Fruit fly (Drosophila melanogaster) whole organism, wandering third instar larva: ENCODE results near the gene na.

Experiments used
- Abd-B ChIP-seq: fragments of >200 bp; optimal IDR thresholded peaks from 2 replicates; lab custom pipeline; 2017; ENCODE audit warnings: missing biosample characterization, missing genetic modification characterization
- CG32264 ChIP-seq: fragments of 200-800 bp; sonication (Bioruptor generic); optimal IDR thresholded peaks from 2 replicates; lab custom pipeline; 2016; ENCODE audit warnings: missing biosample characterization, missing genetic modification characterization
- CG9705 ChIP-seq: fragments of 200-800 bp; sonication (Bioruptor generic); optimal IDR thresholded peaks from 2 replicates; lab custom pipeline; 2018; ENCODE audit warnings: missing biosample characterization, mild to moderate bottlenecking, missing genetic modification characterization
- CrebA ChIP-seq: fragments of 200-800 bp; sonication (Bioruptor generic); optimal IDR thresholded peaks from 2 replicates; lab custom pipeline; 2016; ENCODE audit warnings: missing biosample characterization, mild to moderate bottlenecking, missing genetic modification characterization, borderline replicate concordance
- Dif ChIP-seq: fragments of 200-275, 200-300 bp; sonication (Bioruptor generic); optimal IDR thresholded peaks from 2 replicates; lab custom pipeline; 2018; ENCODE audit warnings: missing biosample characterization, missing genetic modification characterization; ENCODE audit not compliant: partially characterized antibody
- GATAd ChIP-seq: sonication (Bioruptor generic); optimal IDR thresholded peaks from 2 replicates; lab custom pipeline; 2016; ENCODE audit warnings: missing biosample characterization, missing genetic modification characterization
- HLH106 ChIP-seq: fragments of 200-800 bp; optimal IDR thresholded peaks from 3 replicates; lab custom pipeline; 2019; ENCODE audit warnings: missing biosample characterization, mild to moderate bottlenecking, missing genetic modification characterization, moderate library complexity
- Hnf4 ChIP-seq: fragments of 200-800 bp; sonication (Bioruptor generic); optimal IDR thresholded peaks from 2 replicates; lab custom pipeline; 2016; ENCODE audit warnings: missing biosample characterization, mild to moderate bottlenecking, missing genetic modification characterization
- Hr78 ChIP-seq: fragments of >200 bp; optimal IDR thresholded peaks from 2 replicates; lab custom pipeline; 2017; ENCODE audit warnings: missing biosample characterization, missing genetic modification characterization
- Hr83 ChIP-seq: fragments of 200-300 bp; sonication (Bioruptor generic); optimal IDR thresholded peaks from 2 replicates; lab custom pipeline; 2016; ENCODE audit warnings: missing biosample characterization, mild to moderate bottlenecking, missing genetic modification characterization, moderate library complexity; ENCODE audit not compliant: poor library complexity, severe bottlenecking
- Jra ChIP-seq: sonication (Bioruptor generic); optimal IDR thresholded peaks from 2 replicates; lab custom pipeline; 2016; ENCODE audit warnings: missing biosample characterization, missing genetic modification characterization
- Mio ChIP-seq: sonication (Bioruptor generic); optimal IDR thresholded peaks from 2 replicates; lab custom pipeline; 2016; ENCODE audit warnings: missing biosample characterization, missing genetic modification characterization
- Myc ChIP-seq: fragments of >200 bp; optimal IDR thresholded peaks from 2 replicates; lab custom pipeline; 2017
- OdsH ChIP-seq: fragments of 200-800 bp; sonication (Bioruptor generic); optimal IDR thresholded peaks from 2 replicates; lab custom pipeline; 2016; ENCODE audit warnings: missing biosample characterization, mild to moderate bottlenecking, missing genetic modification characterization
- Rel ChIP-seq, 2 experiments: fragments of 200-800 bp; sonication (Bioruptor generic) in 1 of 2; optimal IDR thresholded peaks; 2 replicates in 1 of 2; 3 replicates in 1 of 2; lab custom pipeline; 2016 to 2019; ENCODE audit warnings: mild to moderate bottlenecking in 2 of 2, missing biosample characterization in 2 of 2, missing genetic modification characterization in 2 of 2, moderate library complexity in 1 of 2
- Sp1 ChIP-seq: fragments of 200-800 bp; sonication (Bioruptor generic); optimal IDR thresholded peaks from 3 replicates; lab custom pipeline; 2019; ENCODE audit warnings: missing biosample characterization, mild to moderate bottlenecking, missing genetic modification characterization, moderate library complexity
- Vsx2 ChIP-seq: fragments of 200-300, 225-300 bp; sonication (Bioruptor generic); optimal IDR thresholded peaks from 2 replicates; lab custom pipeline; 2018; ENCODE audit warnings: missing biosample characterization, missing genetic modification characterization; ENCODE audit not compliant: partially characterized antibody
- br ChIP-seq: fragments of 200-800 bp; sonication (Bioruptor generic); optimal IDR thresholded peaks from 2 replicates; lab custom pipeline; 2016; ENCODE audit warnings: missing biosample characterization, missing genetic modification characterization
- brk ChIP-seq: fragments of 200-800 bp; sonication (Bioruptor generic); optimal IDR thresholded peaks from 2 replicates; lab custom pipeline; 2016; ENCODE audit warnings: missing biosample characterization, mild to moderate bottlenecking, missing genetic modification characterization
- dl ChIP-seq, 2 experiments: fragments of 175-275, 200-275 bp in 1 of 2; fragments of 200-275 bp in 1 of 2; sonication (Bioruptor generic); optimal IDR thresholded peaks; lab custom pipeline; 2018; ENCODE audit warnings: mild to moderate bottlenecking in 2 of 2, missing biosample characterization in 2 of 2, missing genetic modification characterization in 2 of 2, moderate library complexity in 2 of 2; ENCODE audit not compliant: partially characterized antibody in 2 of 2, insufficient read depth in 1 of 2
- dmrt93B ChIP-seq: fragments of 200-800 bp; sonication (Bioruptor generic); optimal IDR thresholded peaks from 2 replicates; lab custom pipeline; 2018; ENCODE audit warnings: missing biosample characterization, mild to moderate bottlenecking, missing genetic modification characterization
- dsf ChIP-seq: sonication (Bioruptor generic); optimal IDR thresholded peaks from 2 replicates; lab custom pipeline; 2016; ENCODE audit warnings: missing biosample characterization, missing genetic modification characterization, borderline replicate concordance
- foxo ChIP-seq, 2 experiments: fragments of 200-800 bp; sonication (Bioruptor generic); optimal IDR thresholded peaks; 2 replicates in 1 of 2; 3 replicates in 1 of 2; lab custom pipeline; 2016 to 2017; ENCODE audit warnings: missing biosample characterization in 2 of 2, missing genetic modification characterization in 2 of 2
- fru ChIP-seq: fragments of 200-800 bp; sonication (Bioruptor generic); optimal IDR thresholded peaks from 3 replicates; lab custom pipeline; 2016; ENCODE audit warnings: missing biosample characterization, mild to moderate bottlenecking, missing genetic modification characterization
- h ChIP-seq: fragments of 200-800 bp; sonication (Bioruptor generic); optimal IDR thresholded peaks from 3 replicates; lab custom pipeline; 2016; ENCODE audit warnings: missing biosample characterization, mild to moderate bottlenecking, missing genetic modification characterization
- jim ChIP-seq: fragments of 175-275, 200-325 bp; sonication (Bioruptor generic); optimal IDR thresholded peaks from 2 replicates; lab custom pipeline; 2016; ENCODE audit warnings: missing biosample characterization, mild to moderate bottlenecking, missing genetic modification characterization
- lola ChIP-seq: fragments of >200 bp; optimal IDR thresholded peaks from 2 replicates; lab custom pipeline; 2017; ENCODE audit warnings: missing biosample characterization, missing genetic modification characterization
- pan ChIP-seq: fragments of >200 bp; optimal IDR thresholded peaks from 2 replicates; lab custom pipeline; 2017
- psq ChIP-seq: fragments of 200-800 bp; sonication (Bioruptor generic); optimal IDR thresholded peaks from 3 replicates; lab custom pipeline; 2017; ENCODE audit warnings: missing biosample characterization, mild to moderate bottlenecking, missing genetic modification characterization, moderate library complexity
- rgr ChIP-seq: fragments of 200-800 bp; sonication (Bioruptor generic); optimal IDR thresholded peaks from 3 replicates; lab custom pipeline; 2016; ENCODE audit warnings: missing biosample characterization, mild to moderate bottlenecking, missing genetic modification characterization
- sage ChIP-seq: fragments of 200-800 bp; sonication (Bioruptor generic); optimal IDR thresholded peaks from 2 replicates; lab custom pipeline; 2016; ENCODE audit warnings: missing biosample characterization, mild to moderate bottlenecking, missing genetic modification characterization
- sv ChIP-seq: fragments of 200-800 bp; sonication (Bioruptor generic); optimal IDR thresholded peaks from 3 replicates; lab custom pipeline; 2016; ENCODE audit warnings: missing biosample characterization, missing genetic modification characterization
- tai ChIP-seq: sonication (Bioruptor generic); optimal IDR thresholded peaks from 2 replicates; lab custom pipeline; 2016; ENCODE audit warnings: missing biosample characterization, missing genetic modification characterization
- usp ChIP-seq: fragments of >200 bp; optimal IDR thresholded peaks from 2 replicates; lab custom pipeline; 2017; ENCODE audit warnings: missing biosample characterization, missing genetic modification characterization
- woc ChIP-seq: sonication (Bioruptor generic); optimal IDR thresholded peaks from 2 replicates; lab custom pipeline; 2016; ENCODE audit warnings: missing biosample characterization, mild to moderate bottlenecking, missing genetic modification characterization

Gene na

dm6 chrX:14233843-14234337, 32.3 kb upstream of the na start, which contains the start of gene CG42271:
TSS of gene CG42271 (minus strand) at chrX:14234066.
- peak in 1 of 2 experiments; percentile 44 for TF ChIP-seq foxo (GFP tag; optimal IDR thresholded peaks at IDR 0.05; lab: Kevin White, UChicago)
- TF ChIP-seq Sp1 (GFP tag; lab: Kevin White, UChicago), result peak; percentile 33
- no peak for TF ChIP-seq woc
- TF ChIP-seq HLH106 (tag; lab: Kevin White, UChicago), result peak; percentile 58
- no peak for TF ChIP-seq Myc (lab: Kevin White, UChicago)
- TF ChIP-seq sage (GFP tag; lab: Kevin White, UChicago), result no peak
- TF ChIP-seq CrebA (GFP tag; lab: Kevin White, UChicago), result no peak
- TF ChIP-seq dsf (GFP tag; lab: Kevin White, UChicago), result no peak
- TF ChIP-seq Rel (GFP tag; optimal IDR thresholded peaks at IDR 0.05; lab: Kevin White, UChicago), result no peak
- peak; percentile 86 for TF ChIP-seq Rel (tag; optimal IDR thresholded peaks at IDR 0.05; lab: Kevin White, UChicago)
- no peak for TF ChIP-seq usp (GFP tag; lab: Kevin White, UChicago)
- no peak for TF ChIP-seq Hr78 (GFP tag; lab: Kevin White, UChicago)
- TF ChIP-seq dl (GFP tag; optimal IDR thresholded peaks at IDR 0.05; lab: Kevin White, UChicago; ENCODE audit: insufficient read depth in 1 of 2, partially characterized antibody in 2 of 2), result no peak
- no peak for TF ChIP-seq br
- no peak for TF ChIP-seq jim (GFP tag; lab: Kevin White, UChicago)
- peak; percentile 6 for TF ChIP-seq GATAd (GFP tag; lab: Kevin White, UChicago)
- no peak for TF ChIP-seq dmrt93B
- no peak for TF ChIP-seq sv (GFP tag; lab: Kevin White, UChicago)
- peak; percentile 21 for TF ChIP-seq CG9705 (GFP tag; lab: Kevin White, UChicago)
- TF ChIP-seq CG32264 (GFP tag; lab: Kevin White, UChicago), result no peak
- TF ChIP-seq Hnf4, result no peak
- no peak for TF ChIP-seq pan (lab: Kevin White, UChicago)
- no peak for TF ChIP-seq Jra (GFP tag; lab: Kevin White, UChicago)
- TF ChIP-seq fru, result no peak
- TF ChIP-seq psq (GFP tag; lab: Kevin White, UChicago), result peak; percentile 22
- TF ChIP-seq Hr83 (GFP tag; lab: Kevin White, UChicago), result no peak
- TF ChIP-seq brk (GFP tag; lab: Kevin White, UChicago), result no peak
- TF ChIP-seq rgr, result peak; percentile 12

- TF ChIP-seq Myc (lab: Kevin White, UChicago), result no peak
- TF ChIP-seq tai (GFP tag; lab: Kevin White, UChicago), result no peak
- no peak for TF ChIP-seq HLH106 (tag; lab: Kevin White, UChicago)
- no peak for TF ChIP-seq Hr78 (GFP tag; lab: Kevin White, UChicago)
- no peak for TF ChIP-seq usp (GFP tag; lab: Kevin White, UChicago)
- TF ChIP-seq CG32264 (GFP tag; lab: Kevin White, UChicago), result no peak
- no peak for TF ChIP-seq brk (GFP tag; lab: Kevin White, UChicago)
- no peak for TF ChIP-seq woc
- no peak for TF ChIP-seq br
- no peak for TF ChIP-seq Vsx2 (GFP tag; lab: Kevin White, UChicago)
- TF ChIP-seq jim (GFP tag; lab: Kevin White, UChicago), result no peak
- TF ChIP-seq dsf (GFP tag; lab: Kevin White, UChicago), result no peak
- no peak for TF ChIP-seq sage (GFP tag; lab: Kevin White, UChicago)
- no peak for TF ChIP-seq Rel (GFP tag; optimal IDR thresholded peaks at IDR 0.05; lab: Kevin White, UChicago)
- TF ChIP-seq Rel (tag; optimal IDR thresholded peaks at IDR 0.05; lab: Kevin White, UChicago), result no peak
- TF ChIP-seq CrebA (GFP tag; lab: Kevin White, UChicago), result no peak
- TF ChIP-seq Dif (GFP tag; lab: Kevin White, UChicago), result no peak
- no peak for TF ChIP-seq dl (GFP tag; optimal IDR thresholded peaks at IDR 0.05; lab: Kevin White, UChicago; ENCODE audit: insufficient read depth in 1 of 2, partially characterized antibody in 2 of 2)
- no peak for TF ChIP-seq foxo (GFP tag; optimal IDR thresholded peaks at IDR 0.05; lab: Kevin White, UChicago)
- TF ChIP-seq lola (GFP tag; lab: Kevin White, UChicago), result no peak
- TF ChIP-seq sv (GFP tag; lab: Kevin White, UChicago), result no peak
Measured at dm6 chrX:14234468-14234867, 31.7 kb upstream of the na start.

dm6 chrX:14237873-14238394, 28.2 kb upstream of the na start, which contains the start of the genes Fbxl4 and Dus2:
TSS of gene Fbxl4 (minus strand) at chrX:14237923.
TSS of gene Dus2 (plus strand) at chrX:14237988.
- TF ChIP-seq Hnf4 (no peak), lola (GFP tag; lab: Kevin White, UChicago) (no peak), CrebA (GFP tag; lab: Kevin White, UChicago) (no peak), Sp1 (GFP tag; lab: Kevin White, UChicago) (peak; percentile 70), fru (peak; percentile 92), Myc (lab: Kevin White, UChicago) (peak; percentile 46), rgr (peak; percentile 85), Abd-B (GFP tag; lab: Kevin White, UChicago) (no peak), dmrt93B (peak; percentile 86), dl (GFP tag; optimal IDR thresholded peaks at IDR 0.05; lab: Kevin White, UChicago; ENCODE audit: insufficient read depth in 1 of 2, partially characterized antibody in 2 of 2) (peak in 1 of 2 experiments; percentile 68), sv (GFP tag; lab: Kevin White, UChicago) (peak; percentile 94), h (GFP tag; lab: Kevin White, UChicago) (peak; percentile 89), tai (GFP tag; lab: Kevin White, UChicago) (no peak), woc (peak; percentile 90), jim (GFP tag; lab: Kevin White, UChicago) (no peak), Dif (GFP tag; lab: Kevin White, UChicago) (peak; percentile 98), OdsH (GFP tag; lab: Kevin White, UChicago) (peak; percentile 77), HLH106 (tag; lab: Kevin White, UChicago) (peak; percentile 89), pan (lab: Kevin White, UChicago) (no peak), psq (GFP tag; lab: Kevin White, UChicago) (peak; percentile 82), Mio (GFP tag; lab: Kevin White, UChicago) (peak; percentile 27), CG9705 (GFP tag; lab: Kevin White, UChicago) (peak; percentile 88), brk (GFP tag; lab: Kevin White, UChicago) (no peak), Hr83 (GFP tag; lab: Kevin White, UChicago) (no peak), Hr78 (GFP tag; lab: Kevin White, UChicago) (no peak), Jra (GFP tag; lab: Kevin White, UChicago) (peak; percentile 80), Vsx2 (GFP tag; lab: Kevin White, UChicago) (peak; percentile 99), dsf (GFP tag; lab: Kevin White, UChicago) (no peak), Rel (GFP tag; optimal IDR thresholded peaks at IDR 0.05; lab: Kevin White, UChicago) (no peak), Rel (tag; optimal IDR thresholded peaks at IDR 0.05; lab: Kevin White, UChicago) (peak; percentile 56), foxo (GFP tag; optimal IDR thresholded peaks at IDR 0.05; lab: Kevin White, UChicago) (peak in 1 of 2 experiments; percentile 94)
